Worm (Caenorhabditis elegans) whole organism, young adult: ENCODE results near the gene pef-1.

Experiments
- B0261.1 ChIP-seq: sonication (generic microtip); optimal IDR thresholded peaks from 2 replicates; lab custom pipeline; 2016; ENCODE audit warnings: mild to moderate bottlenecking, missing genetic modification characterization, moderate library complexity, missing compliant biosample characterization
- C17E4.6 ChIP-seq: fragments of 200-800 bp; sonication (Bioruptor generic); IDR thresholded peaks from 2 replicates; pipeline ENCODE4 v1.3.6; 2022; ENCODE audit warnings: missing genetic modification reagents, missing genetic modification characterization, missing compliant biosample characterization
- D2030.7 ChIP-seq: fragments of 200-800 bp; sonication (Bioruptor generic); IDR thresholded peaks from 2 replicates; pipeline ENCODE4 v1.3.6; 2022; ENCODE audit warnings: missing genetic modification reagents, missing genetic modification characterization, missing compliant biosample characterization
- F10E7.11 ChIP-seq: sonication (generic microtip); optimal IDR thresholded peaks from 2 replicates; lab custom pipeline; 2017; ENCODE audit warnings: mild to moderate bottlenecking, missing genetic modification characterization, moderate library complexity, missing compliant biosample characterization
- F22D6.2 ChIP-seq: sonication (generic microtip); optimal IDR thresholded peaks from 2 replicates; lab custom pipeline; 2016; ENCODE audit warnings: mild to moderate bottlenecking, missing genetic modification characterization, missing compliant biosample characterization
- F52B5.7 ChIP-seq: sonication (generic microtip); optimal IDR thresholded peaks from 2 replicates; lab custom pipeline; 2016; ENCODE audit warnings: mild to moderate bottlenecking, missing genetic modification characterization, missing compliant biosample characterization
- F55B11.4 ChIP-seq: sonication (generic microtip); optimal IDR thresholded peaks from 2 replicates; lab custom pipeline; 2016; ENCODE audit warnings: missing compliant biosample characterization, missing genetic modification characterization, borderline replicate concordance; ENCODE audit not compliant: insufficient read depth
- K12H6.12 ChIP-seq: fragments of 200-800 bp; sonication (Bioruptor generic); optimal IDR thresholded peaks from 2 replicates; lab custom pipeline; 2018; ENCODE audit warnings: mild to moderate bottlenecking, missing genetic modification characterization, missing compliant biosample characterization
- T07F8.4 ChIP-seq: sonication (generic microtip); optimal IDR thresholded peaks from 2 replicates; lab custom pipeline; 2016; ENCODE audit warnings: mild to moderate bottlenecking, missing genetic modification characterization, moderate library complexity, missing compliant biosample characterization
- Y53G8AR.9 ChIP-seq: fragments of 200-800 bp; sonication (Bioruptor generic); conservative IDR thresholded peaks from 2 replicates; pipeline ENCODE4 v1.3.6; 2022; ENCODE audit warnings: missing genetic modification reagents, missing genetic modification characterization, missing compliant biosample characterization
- Y56A3A.18 ChIP-seq: fragments of 200-800 bp; sonication (Bioruptor generic); IDR thresholded peaks from 2 replicates; pipeline ENCODE4 v1.3.6; 2022; ENCODE audit warnings: missing genetic modification reagents, missing genetic modification characterization, missing compliant biosample characterization
- athp-1 ChIP-seq: sonication (generic microtip); optimal IDR thresholded peaks from 2 replicates; lab custom pipeline; 2017; ENCODE audit warnings: mild to moderate bottlenecking, missing genetic modification characterization, missing compliant biosample characterization
- attf-3 ChIP-seq: fragments of 200-800 bp; sonication (Bioruptor generic); conservative IDR thresholded peaks from 2 replicates; pipeline ENCODE4 v1.3.6; 2022; ENCODE audit warnings: missing genetic modification reagents, missing genetic modification characterization, missing compliant biosample characterization
- attf-6 ChIP-seq: fragments of 200-800 bp; sonication (Bioruptor generic); IDR thresholded peaks from 2 replicates; pipeline ENCODE4 v1.3.6; 2022; ENCODE audit warnings: missing genetic modification reagents, missing genetic modification characterization, missing compliant biosample characterization
- bed-1 ChIP-seq: fragments of 200-800 bp; sonication (Bioruptor generic); IDR thresholded peaks from 2 replicates; pipeline ENCODE4 v1.3.6; 2022; ENCODE audit warnings: missing genetic modification reagents, missing genetic modification characterization, missing compliant biosample characterization
- ccch-3 ChIP-seq: fragments of 200-800 bp; sonication (Bioruptor generic); optimal IDR thresholded peaks from 2 replicates; lab custom pipeline; 2018; ENCODE audit warnings: mild to moderate bottlenecking, missing genetic modification characterization, missing compliant biosample characterization
- cebp-1 ChIP-seq, 2 experiments: fragments of 200-800 bp in 1 of 2; sonication (Bioruptor generic) in 1 of 2; sonication (generic microtip) in 1 of 2; IDR thresholded peaks in 1 of 2; optimal IDR thresholded peaks in 1 of 2; 2 replicates each; pipeline versions ENCODE4 v1.3.6 to Lab custom; 2017 to 2022; ENCODE audit warnings: missing compliant biosample characterization in 2 of 2, missing genetic modification characterization in 2 of 2, mild to moderate bottlenecking in 1 of 2, missing genetic modification reagents in 1 of 2, moderate library complexity in 1 of 2
- ceh-27 ChIP-seq: fragments of 200-800 bp; sonication (Bioruptor generic); optimal IDR thresholded peaks from 2 replicates; lab custom pipeline; 2018; ENCODE audit warnings: mild to moderate bottlenecking, missing genetic modification characterization, moderate library complexity, missing compliant biosample characterization
- ceh-79 ChIP-seq: sonication (generic microtip); optimal IDR thresholded peaks from 2 replicates; lab custom pipeline; 2017; ENCODE audit warnings: mild to moderate bottlenecking, missing genetic modification characterization, missing compliant biosample characterization
- die-1 ChIP-seq: sonication (generic microtip); optimal IDR thresholded peaks from 2 replicates; lab custom pipeline; 2016; ENCODE audit warnings: missing genotype, mild to moderate bottlenecking, missing genetic modification characterization, missing compliant biosample characterization
- dpff-1 ChIP-seq: sonication (generic microtip); optimal IDR thresholded peaks from 2 replicates; lab custom pipeline; 2017; ENCODE audit warnings: mild to moderate bottlenecking, missing genetic modification characterization, missing compliant biosample characterization
- ets-4 ChIP-seq: fragments of 200-800 bp; sonication (Bioruptor generic); optimal IDR thresholded peaks from 2 replicates; lab custom pipeline; 2018; ENCODE audit warnings: mild to moderate bottlenecking, missing genetic modification characterization, missing compliant biosample characterization
- hlh-12 ChIP-seq: sonication (generic microtip); optimal IDR thresholded peaks from 2 replicates; lab custom pipeline; 2016; ENCODE audit warnings: missing genetic modification characterization, missing compliant biosample characterization
- hmg-1.2 ChIP-seq: fragments of 200-800 bp; sonication (Bioruptor generic); IDR thresholded peaks from 2 replicates; pipeline ENCODE4 v1.3.6; 2022; ENCODE audit warnings: missing genetic modification reagents, missing genetic modification characterization, missing compliant biosample characterization
- hrde-1 ChIP-seq: sonication (generic microtip); optimal IDR thresholded peaks from 2 replicates; lab custom pipeline; 2016; ENCODE audit warnings: missing genetic modification characterization, mild to moderate bottlenecking, missing compliant biosample characterization, moderate library complexity, missing genotype, missing genetic modification reagents, borderline replicate concordance
- hsf-1 ChIP-seq: fragments of 200-800 bp; sonication (Bioruptor generic); IDR thresholded peaks from 2 replicates; pipeline ENCODE4 v1.3.6; 2022; ENCODE audit warnings: missing genetic modification reagents, missing genetic modification characterization, missing compliant biosample characterization
- lag-1 ChIP-seq: fragments of 200-800 bp; sonication (Bioruptor generic); IDR thresholded peaks from 2 replicates; pipeline ENCODE4 v1.3.6; 2022; ENCODE audit warnings: missing genetic modification reagents, missing genetic modification characterization, missing compliant biosample characterization
- let-607 ChIP-seq, 2 experiments: fragments of 200-800 bp in 1 of 2; sonication (Bioruptor generic) in 1 of 2; sonication (generic microtip) in 1 of 2; optimal IDR thresholded peaks; 2 replicates each; lab custom pipeline; 2016 to 2018; ENCODE audit warnings: mild to moderate bottlenecking in 2 of 2, missing compliant biosample characterization in 2 of 2, missing genetic modification characterization in 2 of 2, moderate library complexity in 2 of 2, missing genotype in 1 of 2
- lsl-1 ChIP-seq: fragments of 200-800 bp; sonication (Bioruptor generic); optimal IDR thresholded peaks from 2 replicates; lab custom pipeline; 2018; ENCODE audit warnings: mild to moderate bottlenecking, missing genetic modification characterization, moderate library complexity, missing compliant biosample characterization
- mes-4 ChIP-seq: sonication (generic microtip); optimal IDR thresholded peaks from 2 replicates; lab custom pipeline; 2016; ENCODE audit warnings: missing genotype, missing genetic modification characterization, missing compliant biosample characterization
- mxl-1 ChIP-seq: sonication (generic microtip); optimal IDR thresholded peaks from 2 replicates; lab custom pipeline; 2016; ENCODE audit warnings: missing genetic modification characterization, missing compliant biosample characterization
- nfya-1 ChIP-seq: sonication (generic microtip); optimal IDR thresholded peaks from 2 replicates; lab custom pipeline; 2017; ENCODE audit warnings: antibody characterized with exemption, missing compliant biosample characterization, missing genetic modification characterization, borderline replicate concordance; ENCODE audit not compliant: insufficient read depth
- nhr-120 ChIP-seq: fragments of 200-800 bp; sonication (Bioruptor generic); IDR thresholded peaks from 2 replicates; pipeline ENCODE4 v1.3.6; 2022; ENCODE audit warnings: missing genetic modification characterization, missing compliant biosample characterization
- nhr-179 ChIP-seq: sonication (generic microtip); optimal IDR thresholded peaks from 2 replicates; lab custom pipeline; 2016; ENCODE audit warnings: mild to moderate bottlenecking, missing genetic modification characterization, missing compliant biosample characterization
- nhr-27 ChIP-seq: fragments of 200-800 bp; sonication (Bioruptor generic); optimal IDR thresholded peaks from 2 replicates; lab custom pipeline; 2018; ENCODE audit warnings: mild to moderate bottlenecking, missing genetic modification characterization, moderate library complexity, missing compliant biosample characterization
- nhr-80 ChIP-seq: sonication (generic microtip); optimal IDR thresholded peaks from 2 replicates; lab custom pipeline; 2016; ENCODE audit warnings: missing genetic modification characterization, missing compliant biosample characterization
- rec-8 ChIP-seq, 2 experiments: sonication (generic microtip); optimal IDR thresholded peaks; 2 replicates each; lab custom pipeline; 2016; ENCODE audit warnings: mild to moderate bottlenecking in 2 of 2, missing genetic modification characterization in 2 of 2, missing genetic modification reagents in 2 of 2, missing genotype in 2 of 2, missing biosample characterization in 1 of 2, missing compliant biosample characterization in 1 of 2, moderate library complexity in 1 of 2
- repo-1 ChIP-seq: sonication (generic microtip); optimal IDR thresholded peaks from 2 replicates; lab custom pipeline; 2017; ENCODE audit warnings: mild to moderate bottlenecking, missing genetic modification characterization, missing compliant biosample characterization
- snpc-4 ChIP-seq, 5 experiments: fragments of 150-350 bp in 1 of 5; sonication (generic microtip) in 4 of 5; optimal IDR thresholded peaks; 2 replicates each; lab custom pipeline; 2014 to 2018; ENCODE audit warnings: missing genetic modification characterization in 5 of 5, missing biosample characterization in 3 of 5, antibody characterized with exemption in 2 of 5, mild to moderate bottlenecking in 2 of 5, missing compliant biosample characterization in 2 of 5, missing genotype in 2 of 5, moderate library complexity in 2 of 5, missing genetic modification reagents in 1 of 5
- unc-130 ChIP-seq: sonication (generic microtip); optimal IDR thresholded peaks from 2 replicates; lab custom pipeline; 2016; ENCODE audit warnings: missing genetic modification reagents, missing genetic modification characterization, missing compliant biosample characterization
- unc-62 ChIP-seq: fragments of 150-350 bp; optimal IDR thresholded peaks from 2 replicates; lab custom pipeline; 2014; ENCODE audit warnings: missing biosample characterization, missing genetic modification reagents, missing genetic modification characterization
- xnd-1 ChIP-seq: sonication (generic microtip); optimal IDR thresholded peaks from 2 replicates; lab custom pipeline; 2016; ENCODE audit warnings: missing genotype, missing genetic modification reagents, missing genetic modification characterization, missing compliant biosample characterization
- ztf-6 ChIP-seq: fragments of 200-800 bp; sonication (Bioruptor generic); IDR thresholded peaks from 2 replicates; pipeline ENCODE4 v1.3.6; 2022; ENCODE audit warnings: missing genetic modification reagents, missing genetic modification characterization, missing compliant biosample characterization

The pef-1 gene

ce11 chrIII:936037-936507, 10.0 kb upstream of the pef-1 start, which contains the start of gene fbxa-55:
fbxa-55 (minus strand) TSS chrIII:936087.
- peak; percentile 71 for TF ChIP-seq nhr-80 (tag; lab: Kevin White, UChicago)
- TF ChIP-seq ccch-3 (GFP tag; lab: Kevin White, UChicago): no peak
- peak; percentile 69; the same call in 1 of the 2 replicates for TF ChIP-seq cebp-1 (GFP tag; IDR thresholded peaks at IDR 0.05; lab: Robert Waterston, UW)
- TF ChIP-seq cebp-1 (tag; optimal IDR thresholded peaks at IDR 0.05; lab: Kevin White, UChicago): peak; percentile 60
- no peak for TF ChIP-seq F10E7.11 (tag; lab: Kevin White, UChicago)
- no peak for TF ChIP-seq repo-1 (tag; lab: Kevin White, UChicago)
- no peak for TF ChIP-seq F22D6.2 (tag; lab: Kevin White, UChicago)
- TF ChIP-seq Y56A3A.18 (GFP tag; lab: Robert Waterston, UW): no peak
- TF ChIP-seq unc-62 (GFP tag; lab: Kevin White, UChicago): peak; percentile 68
- no peak for TF ChIP-seq D2030.7
- no peak for TF ChIP-seq nhr-120
- TF ChIP-seq T07F8.4 (tag; lab: Kevin White, UChicago): no peak
- TF ChIP-seq unc-130: no peak
- TF ChIP-seq ceh-79 (tag; lab: Kevin White, UChicago): no peak
- no peak for TF ChIP-seq C17E4.6 (GFP tag; lab: Robert Waterston, UW)
- TF ChIP-seq lsl-1 (GFP tag; lab: Kevin White, UChicago): no peak
- TF ChIP-seq let-607 (tag; optimal IDR thresholded peaks at IDR 0.05; lab: Kevin White, UChicago): peak in 1 of 2 experiments; percentile 2
- no peak for TF ChIP-seq attf-6 (GFP tag; lab: Robert Waterston, UW)

DNA sequence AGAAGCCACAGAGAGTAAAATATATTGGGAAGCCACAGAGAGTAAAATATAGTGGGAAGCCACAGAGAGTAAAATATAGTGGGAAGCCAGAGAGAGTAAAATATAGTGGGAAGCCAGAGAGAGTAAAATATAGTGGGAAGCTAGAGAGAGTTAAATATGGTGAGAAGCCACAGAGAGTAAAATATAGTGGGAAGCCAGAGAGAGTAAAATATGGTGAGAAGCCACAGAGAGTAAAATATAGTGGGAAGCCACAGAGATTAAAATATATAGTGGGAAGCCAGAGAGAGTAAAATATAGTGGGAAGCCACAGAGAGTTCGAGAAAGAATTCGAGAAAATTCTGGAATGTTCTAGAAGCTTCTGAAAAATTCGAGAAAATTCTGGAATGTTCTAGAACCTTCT, 5.3 kb upstream of the pef-1 start:
- TF ChIP-seq hlh-12 (peak; percentile 75), mxl-1 (peak; percentile 51), xnd-1 (peak; percentile 18), nhr-179 (tag; lab: Kevin White, UChicago) (peak; percentile 89), die-1 (tag; lab: Kevin White, UChicago) (peak; percentile 66), hrde-1 (tag; lab: Kevin White, UChicago) (peak; percentile 33), F52B5.7 (tag; lab: Kevin White, UChicago) (peak; percentile 60), F55B11.4 (peak; percentile 22), ceh-79 (tag; lab: Kevin White, UChicago) (peak; percentile 73), rec-8 (tag; optimal IDR thresholded peaks at IDR 0.05; lab: Kevin White, UChicago) (peak in 1 of 2 experiments; percentile 62), mes-4 (peak; percentile 46)

ce11 chrIII:919322-919721, 6.8 kb downstream of the pef-1 start, which contains the start of gene F23H11.7:
F23H11.7 (minus strand) TSS chrIII:919422.
- no peak for TF ChIP-seq ztf-6 (GFP tag; lab: Robert Waterston, UW)
- no peak for TF ChIP-seq dpff-1 (tag; lab: Kevin White, UChicago)
- no peak for TF ChIP-seq bed-1 (GFP tag; lab: Robert Waterston, UW)
- TF ChIP-seq hmg-1.2: no peak
- no peak for TF ChIP-seq let-607 (tag; optimal IDR thresholded peaks at IDR 0.05; lab: Kevin White, UChicago)
- no peak for TF ChIP-seq die-1 (tag; lab: Kevin White, UChicago)
- TF ChIP-seq lag-1 (GFP tag; lab: Robert Waterston, UW): no peak
- no peak for TF ChIP-seq ceh-27 (GFP tag; lab: Kevin White, UChicago)

- no peak for TF ChIP-seq nfya-1 (tag; lab: Kevin White, UChicago)
- TF ChIP-seq K12H6.12 (tag; lab: Kevin White, UChicago): no peak
- TF ChIP-seq Y53G8AR.9 (GFP tag; lab: Robert Waterston, UW): no peak
- TF ChIP-seq snpc-4 (GFP tag; optimal IDR thresholded peaks at IDR 0.05; lab: Kevin White, UChicago): no peak
- no peak for TF ChIP-seq snpc-4 (tag; optimal IDR thresholded peaks at IDR 0.05; lab: Kevin White, UChicago)
- no peak for TF ChIP-seq mxl-1
- no peak for TF ChIP-seq ets-4 (GFP tag; lab: Kevin White, UChicago)
- TF ChIP-seq attf-3 (GFP tag; lab: Robert Waterston, UW): no peak
- no peak for TF ChIP-seq B0261.1 (tag; lab: Kevin White, UChicago)
- TF ChIP-seq athp-1 (tag; lab: Kevin White, UChicago): no peak
- TF ChIP-seq hsf-1 (GFP tag; lab: Robert Waterston, UW): no peak
- TF ChIP-seq nhr-27 (tag; lab: Kevin White, UChicago): no peak
- no peak for TF ChIP-seq lag-1 (GFP tag; lab: Robert Waterston, UW)
Measured at ce11 chrIII:916897-917296, 9.2 kb downstream of the pef-1 start, which contains the start of gene idpp-13. idpp-13 (minus strand) TSS chrIII:916997.
